Worm (Caenorhabditis elegans) whole organism, L4 larva: ENCODE measurements around the gene F16G10.7.

Experiments
- D1046.2 ChIP-seq: fragments of 200-800 bp; sonication (Bioruptor generic); IDR thresholded peaks from 2 replicates; pipeline ENCODE4 v1.3.6; 2022; ENCODE audit warnings: missing genetic modification characterization, missing compliant biosample characterization
- F37D6.2 ChIP-seq: sonication (generic microtip); optimal IDR thresholded peaks from 2 replicates; lab custom pipeline; 2016; ENCODE audit warnings: mild to moderate bottlenecking, missing genetic modification characterization, missing compliant biosample characterization
- F49E8.2 ChIP-seq: sonication (generic microtip); optimal IDR thresholded peaks from 2 replicates; lab custom pipeline; 2016; ENCODE audit warnings: missing compliant biosample characterization, mild to moderate bottlenecking, missing genetic modification characterization, borderline replicate concordance
- Y48G9A.11 ChIP-seq: fragments of 200-800 bp; sonication (Bioruptor generic); IDR thresholded peaks from 2 replicates; pipeline ENCODE4 v1.3.6; 2022; ENCODE audit warnings: missing genetic modification reagents, missing genetic modification characterization, missing compliant biosample characterization
- aly-2 ChIP-seq: sonication (generic microtip); optimal IDR thresholded peaks from 2 replicates; lab custom pipeline; 2018; ENCODE audit warnings: missing biosample characterization, missing genetic modification characterization
- attf-4 ChIP-seq: sonication (generic microtip); optimal IDR thresholded peaks from 3 replicates; lab custom pipeline; 2017; ENCODE audit warnings: missing biosample characterization, missing genetic modification characterization
- ceh-62 ChIP-seq: sonication (generic microtip); optimal IDR thresholded peaks from 2 replicates; lab custom pipeline; 2017; ENCODE audit warnings: missing biosample characterization, missing genetic modification characterization
- ces-1 ChIP-seq: fragments of 150-350 bp; sonication (generic microtip); optimal IDR thresholded peaks from 4 replicates; lab custom pipeline; 2014; ENCODE audit warnings: missing biosample characterization, missing genetic modification reagents, missing genetic modification characterization
- cey-2 ChIP-seq: sonication (generic microtip); optimal IDR thresholded peaks from 3 replicates; lab custom pipeline; 2017; ENCODE audit warnings: missing genetic modification characterization, mild to moderate bottlenecking, missing compliant biosample characterization, antibody characterized with exemption, borderline replicate concordance; ENCODE audit not compliant: insufficient read depth
- daf-12 ChIP-seq: fragments of 150-350 bp; optimal IDR thresholded peaks from 2 replicates; lab custom pipeline; 2014; ENCODE audit warnings: missing biosample characterization, missing genetic modification reagents, missing genetic modification characterization
- daf-16 ChIP-seq, 3 experiments: sonication (generic microtip); optimal IDR thresholded peaks; 2 replicates each; lab custom pipeline; 2016 to 2017; ENCODE audit warnings: missing genetic modification characterization in 3 of 3, missing genetic modification reagents in 3 of 3, mild to moderate bottlenecking in 2 of 3, missing compliant biosample characterization in 2 of 3, missing biosample characterization in 1 of 3, moderate library complexity in 1 of 3
- dmd-6 ChIP-seq: fragments of 200-800 bp; sonication (Bioruptor generic); IDR thresholded peaks from 2 replicates; pipeline ENCODE4 v1.3.6; 2022; ENCODE audit warnings: missing genetic modification reagents, missing genetic modification characterization, missing compliant biosample characterization
- dmd-8 ChIP-seq: fragments of 200-800 bp; sonication (Bioruptor generic); IDR thresholded peaks from 2 replicates; pipeline ENCODE4 v1.3.6; 2022; ENCODE audit warnings: missing genetic modification characterization, missing compliant biosample characterization
- dmd-9 ChIP-seq: fragments of 200-800 bp; sonication (Bioruptor generic); IDR thresholded peaks from 2 replicates; pipeline ENCODE4 v1.3.6; 2022; ENCODE audit warnings: missing genetic modification reagents, missing genetic modification characterization, missing compliant biosample characterization
- dve-1 ChIP-seq: sonication (generic microtip); optimal IDR thresholded peaks from 2 replicates; lab custom pipeline; 2017; ENCODE audit warnings: antibody characterized with exemption, mild to moderate bottlenecking, missing genetic modification characterization, missing compliant biosample characterization; ENCODE audit not compliant: insufficient read depth
- gei-8 ChIP-seq: fragments of 200-800 bp; sonication (Bioruptor generic); optimal IDR thresholded peaks from 2 replicates; lab custom pipeline; 2018; ENCODE audit warnings: mild to moderate bottlenecking, missing genetic modification characterization, missing compliant biosample characterization
- hif-1 ChIP-seq, 2 experiments: sonication (generic microtip); optimal IDR thresholded peaks; 2 replicates each; lab custom pipeline; 2016 to 2017; ENCODE audit warnings: missing compliant biosample characterization in 2 of 2, missing genetic modification characterization in 2 of 2, missing genetic modification reagents in 2 of 2, missing genotype in 2 of 2, mild to moderate bottlenecking in 1 of 2
- hlh-11 ChIP-seq: fragments of 200-800 bp; sonication (Bioruptor generic); optimal IDR thresholded peaks from 2 replicates; lab custom pipeline; 2018; ENCODE audit warnings: mild to moderate bottlenecking, missing genetic modification characterization, missing compliant biosample characterization
- hlh-30 ChIP-seq: sonication (generic microtip); optimal IDR thresholded peaks from 2 replicates; lab custom pipeline; 2017; ENCODE audit warnings: antibody characterized with exemption, mild to moderate bottlenecking, missing genetic modification characterization, missing compliant biosample characterization; ENCODE audit not compliant: insufficient read depth
- lin-13 ChIP-seq: fragments of 150-350 bp; optimal IDR thresholded peaks from 2 replicates; lab custom pipeline; 2014; ENCODE audit warnings: missing biosample characterization, missing genetic modification reagents, missing genetic modification characterization
- lin-15B ChIP-seq: fragments of 150-350 bp; sonication (generic microtip); optimal IDR thresholded peaks from 3 replicates; lab custom pipeline; 2014; ENCODE audit warnings: missing biosample characterization, missing genetic modification characterization
- lin-39 ChIP-seq: fragments of 150-350 bp; optimal IDR thresholded peaks from 2 replicates; lab custom pipeline; 2014; ENCODE audit warnings: missing biosample characterization, missing genetic modification reagents, missing genetic modification characterization
- lir-3 ChIP-seq: sonication (generic microtip); optimal IDR thresholded peaks from 2 replicates; lab custom pipeline; 2016; ENCODE audit warnings: mild to moderate bottlenecking, missing genetic modification characterization, missing compliant biosample characterization
- mdl-1 ChIP-seq, 2 experiments: fragments of 150-350 bp in 1 of 2; sonication (generic microtip) in 1 of 2; optimal IDR thresholded peaks; 2 replicates each; lab custom pipeline; 2014 to 2017; ENCODE audit warnings: missing biosample characterization in 2 of 2, missing genetic modification characterization in 2 of 2
- mdt-29 ChIP-seq: fragments of 200-800 bp; sonication (Bioruptor generic); IDR thresholded peaks from 2 replicates; pipeline ENCODE4 v1.3.6; 2022; ENCODE audit warnings: missing genetic modification reagents, missing genetic modification characterization, missing compliant biosample characterization
- nhr-102 ChIP-seq: sonication (generic microtip); optimal IDR thresholded peaks from 2 replicates; lab custom pipeline; 2016; ENCODE audit warnings: mild to moderate bottlenecking, missing genetic modification characterization, moderate library complexity, missing compliant biosample characterization
- nhr-28 ChIP-seq: fragments of 150-350 bp; optimal IDR thresholded peaks from 2 replicates; lab custom pipeline; 2014; ENCODE audit warnings: missing biosample characterization, missing genetic modification characterization
- nhr-42 ChIP-seq: fragments of 200-800 bp; sonication (Bioruptor generic); IDR thresholded peaks from 2 replicates; pipeline ENCODE4 v1.3.6; 2022; ENCODE audit warnings: missing genetic modification characterization, missing compliant biosample characterization
- nhr-76 ChIP-seq: fragments of 150-350 bp; optimal IDR thresholded peaks from 2 replicates; lab custom pipeline; 2014; ENCODE audit warnings: missing biosample characterization, missing genetic modification characterization
- pha-4 ChIP-seq, 2 experiments: fragments of 150-350 bp in 1 of 2; fragments of 200-800 bp in 1 of 2; sonication (Bioruptor generic) in 1 of 2; IDR thresholded peaks in 1 of 2; optimal IDR thresholded peaks in 1 of 2; 2 replicates each; pipeline versions ENCODE4 v1.3.6 to Lab custom; 2014 to 2022; ENCODE audit warnings: missing genetic modification characterization in 2 of 2, missing genetic modification reagents in 2 of 2, missing biosample characterization in 1 of 2, missing compliant biosample characterization in 1 of 2
- pqm-1 ChIP-seq: sonication (generic microtip); optimal IDR thresholded peaks from 2 replicates; lab custom pipeline; 2017; ENCODE audit warnings: missing biosample characterization, missing genetic modification characterization
- set-16 ChIP-seq: fragments of 200-800 bp; sonication (Bioruptor generic); IDR thresholded peaks from 2 replicates; pipeline ENCODE4 v1.3.6; 2022; ENCODE audit warnings: missing genetic modification reagents, missing genetic modification characterization, missing compliant biosample characterization
- snpc-4 ChIP-seq: fragments of 150-350 bp; optimal IDR thresholded peaks from 2 replicates; lab custom pipeline; 2014; ENCODE audit warnings: missing biosample characterization, missing genetic modification characterization
- spr-3 ChIP-seq: fragments of 200-800 bp; sonication (Bioruptor generic); optimal IDR thresholded peaks from 2 replicates; lab custom pipeline; 2018; ENCODE audit warnings: mild to moderate bottlenecking, missing genetic modification characterization, missing compliant biosample characterization
- tag-97 ChIP-seq: fragments of 200-800 bp; sonication (Bioruptor generic); IDR thresholded peaks from 2 replicates; pipeline ENCODE4 v1.3.6; 2022; ENCODE audit warnings: missing genetic modification characterization, missing compliant biosample characterization
- tra-1 ChIP-seq: fragments of 200-800 bp; sonication (Bioruptor generic); IDR thresholded peaks from 2 replicates; pipeline ENCODE4 v1.3.6; 2022; ENCODE audit warnings: missing genetic modification reagents, missing genetic modification characterization, missing compliant biosample characterization
- unc-62 ChIP-seq, 3 experiments: fragments of 150-350 bp in 1 of 3; sonication (generic microtip); optimal IDR thresholded peaks in 2 of 3; peaks in 1 of 3; 1 replicate in 1 of 3; 2 replicates in 2 of 3; lab custom pipeline; 2014 to 2017; ENCODE audit warnings: missing biosample characterization in 3 of 3, missing genetic modification characterization in 3 of 3, missing genetic modification reagents in 3 of 3, missing genotype in 1 of 3
- vab-7 ChIP-seq: fragments of 200-800 bp; sonication (Bioruptor generic); IDR thresholded peaks from 2 replicates; pipeline ENCODE4 v1.3.6; 2022; ENCODE audit warnings: missing genetic modification reagents, missing genetic modification characterization, missing compliant biosample characterization
- zag-1 ChIP-seq: fragments of 150-350 bp; optimal IDR thresholded peaks from 2 replicates; lab custom pipeline; 2014; ENCODE audit warnings: missing biosample characterization, missing genetic modification characterization
- zip-11 ChIP-seq: fragments of 200-800 bp; sonication (Bioruptor generic); IDR thresholded peaks from 2 replicates; pipeline ENCODE4 v1.3.6; 2022; ENCODE audit warnings: missing genetic modification characterization, missing compliant biosample characterization
- zip-2 ChIP-seq: fragments of 150-350 bp; optimal IDR thresholded peaks from 2 replicates; lab custom pipeline; 2014; ENCODE audit warnings: missing biosample characterization, missing genetic modification characterization
- ztf-11 ChIP-seq: fragments of 150-350 bp; optimal IDR thresholded peaks from 2 replicates; lab custom pipeline; 2014; ENCODE audit warnings: missing biosample characterization, missing genetic modification characterization

Gene F16G10.7

DNA sequence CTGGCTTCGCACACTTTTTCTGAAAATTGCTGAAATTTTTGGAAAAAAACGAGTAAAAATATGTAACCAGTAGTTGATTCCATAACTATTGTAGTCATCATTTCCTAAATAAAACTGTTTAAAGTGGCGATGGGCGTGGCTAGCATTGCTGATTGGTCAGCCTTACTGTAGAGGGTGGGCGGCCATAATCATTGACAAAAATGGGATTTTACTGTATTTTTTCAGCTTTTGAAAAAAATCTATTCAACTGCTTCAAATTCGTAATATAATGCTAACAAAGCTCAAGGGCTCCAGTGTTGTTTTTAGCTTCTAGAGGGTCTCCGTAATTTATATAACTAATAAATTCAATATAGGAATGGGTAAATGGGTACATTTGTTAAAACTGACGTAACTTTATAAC lies at the start of gene F16G10.7:
TSS of gene F16G10.7 (minus strand) at position 101 of the 400 bp plus-strand sequence.
- TF ChIP-seq nhr-42 (GFP tag; lab: Robert Waterston, UW), result no peak
- TF ChIP-seq aly-2, result no peak
- TF ChIP-seq hlh-30, result no peak
- TF ChIP-seq lin-15B (tag; lab: Kevin White, UChicago), result no peak
- TF ChIP-seq tag-97, result no peak
- TF ChIP-seq ces-1 (GFP tag; lab: Kevin White, UChicago), result no peak

DNA sequence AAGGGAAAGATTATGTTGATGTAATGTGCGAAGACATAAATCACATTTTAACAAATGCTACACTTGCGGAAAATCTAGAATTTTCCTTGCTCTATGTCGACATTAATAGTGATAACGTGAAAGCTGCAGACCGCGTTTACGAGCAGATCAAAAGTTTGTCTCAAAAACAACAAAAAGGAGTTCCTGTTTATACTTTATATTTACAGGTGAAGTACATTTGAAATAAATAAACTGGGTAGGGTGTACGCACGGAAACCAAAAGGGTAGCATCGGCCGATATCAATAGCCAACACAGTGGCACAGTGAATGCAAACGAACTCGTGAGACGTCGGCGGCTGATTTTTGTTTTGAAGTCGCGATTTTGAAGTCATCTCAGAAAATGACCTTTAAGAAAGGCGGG lies 42.4 kb upstream of the F16G10.7 start:
- TF ChIP-seq unc-62 (GFP tag; optimal IDR thresholded peaks at IDR 0.05 in 1 of 2; lab: Kevin White, UChicago) (peak in 1 of 2 experiments; percentile 57), unc-62 (tag; optimal IDR thresholded peaks at IDR 0.05; lab: Kevin White, UChicago) (no peak), lin-13 (GFP tag; lab: Kevin White, UChicago) (no peak), daf-16 (GFP tag; optimal IDR thresholded peaks at IDR 0.05; lab: Kevin White, UChicago) (no peak), daf-16 (tag; optimal IDR thresholded peaks at IDR 0.05; lab: Kevin White, UChicago) (peak; percentile 80)

DNA sequence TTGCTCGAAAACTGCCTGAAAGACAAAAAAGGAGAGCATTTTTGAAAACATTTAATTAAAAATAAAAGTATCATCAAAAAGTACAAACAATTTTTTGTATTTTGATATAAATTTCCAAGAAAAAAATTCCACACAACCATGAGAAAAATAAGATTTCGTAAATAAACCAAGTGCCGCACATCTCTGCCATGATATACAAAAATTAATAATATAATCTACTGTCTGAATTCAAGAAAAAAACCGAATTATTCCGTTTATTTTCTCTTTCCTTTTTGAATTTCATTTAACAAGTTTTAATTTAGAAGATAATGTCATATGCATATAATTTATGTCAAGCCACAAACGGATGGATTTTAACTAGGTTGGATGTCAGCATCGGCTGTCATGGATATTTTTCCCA lies 41.8 kb upstream of the F16G10.7 start, which contains the start of gene F42G2.2:
TSS of gene F42G2.2 (plus strand) at position 301 of the 400 bp plus-strand sequence.
- no peak for TF ChIP-seq lin-15B (tag; lab: Kevin White, UChicago)
- no peak for TF ChIP-seq cey-2 (tag; lab: Kevin White, UChicago)
- no peak for TF ChIP-seq dmd-9 (GFP tag; lab: Robert Waterston, UW)
- no peak for TF ChIP-seq daf-12 (tag; lab: Kevin White, UChicago)
- TF ChIP-seq set-16, result no peak
- no peak for TF ChIP-seq aly-2

DNA sequence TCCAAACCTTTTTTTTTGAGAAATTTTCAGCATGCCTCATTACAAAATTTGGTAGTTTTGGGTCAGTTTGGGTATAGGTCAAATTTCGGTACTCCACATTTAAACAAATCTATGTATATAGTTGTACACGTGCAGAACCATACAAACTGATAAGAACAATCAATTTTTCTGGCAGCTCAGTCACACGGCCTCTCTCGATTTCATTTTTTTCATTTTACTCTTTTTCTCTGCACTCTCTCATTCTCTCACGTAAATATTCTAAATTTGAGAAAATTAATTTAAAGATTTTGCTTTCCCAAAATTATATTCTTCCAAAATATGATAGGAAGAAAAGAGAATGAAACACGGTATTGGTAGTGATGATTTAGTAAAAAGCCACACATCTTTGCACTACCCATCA lies 41.1 kb upstream of the F16G10.7 start:
- TF ChIP-seq hlh-11 (tag; lab: Kevin White, UChicago) (peak; percentile 47), lin-13 (GFP tag; lab: Kevin White, UChicago) (no peak), gei-8 (GFP tag; lab: Kevin White, UChicago) (no peak), lir-3 (tag; lab: Kevin White, UChicago) (no peak), ceh-62 (tag; lab: Kevin White, UChicago) (no peak), hif-1 (tag; optimal IDR thresholded peaks at IDR 0.05; lab: Kevin White, UChicago) (peak in 1 of 2 experiments; percentile 35), mdl-1 (tag; optimal IDR thresholded peaks at IDR 0.05; lab: Kevin White, UChicago) (peak in 1 of 2 experiments; percentile 26), hlh-30 (peak; percentile 42), D1046.2 (GFP tag; lab: Robert Waterston, UW) (no peak), dmd-8 (GFP tag; lab: Robert Waterston, UW) (no peak), vab-7 (GFP tag; lab: Robert Waterston, UW) (no peak), dve-1 (tag; lab: Kevin White, UChicago) (peak; percentile 28), nhr-76 (no peak), zip-2 (tag; lab: Kevin White, UChicago) (no peak), tra-1 (no peak), zag-1 (tag; lab: Kevin White, UChicago) (no peak), snpc-4 (tag; lab: Kevin White, UChicago) (no peak), pqm-1 (tag; lab: Kevin White, UChicago) (peak; percentile 36), F37D6.2 (tag; lab: Kevin White, UChicago) (no peak), Y48G9A.11 (GFP tag; lab: Robert Waterston, UW) (no peak), spr-3 (GFP tag; lab: Kevin White, UChicago) (no peak), lin-39 (tag; lab: Kevin White, UChicago) (no peak), ztf-11 (no peak), daf-16 (GFP tag; optimal IDR thresholded peaks at IDR 0.05; lab: Kevin White, UChicago) (no peak), daf-16 (tag; optimal IDR thresholded peaks at IDR 0.05; lab: Kevin White, UChicago) (peak; percentile 63), ces-1 (GFP tag; lab: Kevin White, UChicago) (no peak), attf-4 (tag; lab: Kevin White, UChicago) (no peak), nhr-102 (tag; lab: Kevin White, UChicago) (no peak), dmd-6 (GFP tag; lab: Robert Waterston, UW) (peak; percentile 53), nhr-28 (tag; lab: Kevin White, UChicago) (peak; percentile 35), mdt-29 (GFP tag; lab: Robert Waterston, UW) (no peak), zip-11 (no peak), lin-15B (tag; lab: Kevin White, UChicago) (no peak), F49E8.2 (no peak), pha-4 (GFP tag; IDR thresholded peaks at IDR 0.05; lab: Robert Waterston, UW) (peak; percentile 39; the same call in 1 of the 2 replicates), pha-4 (tag; optimal IDR thresholded peaks at IDR 0.05; lab: Kevin White, UChicago) (no peak)
